Worm (Caenorhabditis elegans) whole organism, L4/young adult: ENCODE data around the gene F46B6.12.

Experiments
- W03F9.2 ChIP-seq: fragments of 150-350 bp; optimal IDR thresholded peaks from 2 replicates; lab custom pipeline; 2014; ENCODE audit warnings: missing biosample characterization, missing genetic modification characterization
- dao-5 ChIP-seq: sonication (generic microtip); optimal IDR thresholded peaks from 2 replicates; lab custom pipeline; 2016; ENCODE audit warnings: missing genotype, missing genetic modification characterization, moderate library complexity, missing compliant biosample characterization
- him-1 ChIP-seq: sonication (generic microtip); optimal IDR thresholded peaks from 2 replicates; lab custom pipeline; 2016; ENCODE audit warnings: missing genotype, missing genetic modification reagents, missing genetic modification characterization, missing compliant biosample characterization

F46B6.12 gene

DNA sequence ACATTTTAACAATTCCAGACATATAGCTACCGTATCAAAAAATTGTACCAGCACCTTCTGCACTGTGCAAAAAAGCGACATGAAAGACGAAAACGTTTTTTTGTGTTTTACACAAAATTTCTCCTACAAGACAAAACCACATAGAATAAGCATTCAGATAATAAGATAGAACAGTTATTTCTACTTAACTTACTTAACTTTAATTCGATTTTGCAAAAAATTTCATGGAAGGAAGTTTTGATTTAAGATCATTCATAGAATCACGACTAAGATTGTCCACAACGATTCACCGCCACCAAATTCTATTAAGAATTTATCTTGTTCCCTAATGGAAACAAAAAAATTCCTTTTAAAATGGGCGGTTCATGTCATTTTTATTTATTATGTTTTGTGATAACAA, 11.9 kb downstream of the F46B6.12 start:
- no peak for TF ChIP-seq dao-5 (tag; lab: Kevin White, UChicago)
- no peak for TF ChIP-seq him-1 (tag; lab: Kevin White, UChicago)
- no peak for TF ChIP-seq W03F9.2 (tag; lab: Kevin White, UChicago)

DNA sequence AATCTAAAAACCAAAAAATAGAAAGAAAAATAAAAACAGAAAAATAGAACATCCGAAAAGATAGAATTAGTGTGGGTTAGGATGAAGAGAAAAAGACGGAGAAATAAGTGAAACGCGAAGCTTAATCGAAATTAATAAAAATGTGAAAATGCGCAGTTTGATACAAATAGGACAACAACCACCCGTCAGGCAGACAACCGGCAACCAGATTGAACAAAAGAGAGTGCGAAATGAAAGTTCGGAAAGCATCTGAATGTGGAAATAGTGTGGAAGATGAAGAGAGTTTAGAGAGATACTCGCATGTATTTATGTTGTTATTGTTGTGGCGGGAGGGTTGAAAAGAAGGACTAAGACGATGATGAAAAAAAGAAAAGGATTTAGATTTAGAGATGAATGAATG, 17.2 kb downstream of the F46B6.12 start:
- TF ChIP-seq W03F9.2 (tag; lab: Kevin White, UChicago), result no peak
- no peak for TF ChIP-seq him-1 (tag; lab: Kevin White, UChicago)
- TF ChIP-seq dao-5 (tag; lab: Kevin White, UChicago), result no peak

DNA sequence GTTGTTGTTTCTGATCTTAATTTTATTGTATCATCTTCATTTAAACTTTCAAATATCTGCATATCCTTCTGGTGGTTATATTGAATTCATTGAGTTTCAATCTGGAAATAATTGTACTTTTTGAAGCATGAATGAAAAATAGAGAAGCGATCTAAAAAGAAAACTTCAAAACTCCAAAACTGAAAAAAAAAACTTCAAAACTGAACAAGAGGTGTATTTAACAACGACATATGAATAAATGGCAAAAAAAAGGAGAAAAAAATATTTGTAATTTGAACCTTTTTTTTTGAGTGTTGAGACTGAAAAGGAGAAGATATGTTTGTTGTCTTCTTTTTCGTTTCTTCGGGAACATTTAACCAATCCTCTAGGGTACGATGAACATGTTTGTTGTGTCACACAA, 17.8 kb downstream of the F46B6.12 start, which contains the start of gene F58E6.11:
TSS of gene F58E6.11 (minus strand) at position 101 of the 400 bp plus-strand sequence.
- TF ChIP-seq him-1 (tag; lab: Kevin White, UChicago) (no peak), W03F9.2 (tag; lab: Kevin White, UChicago) (no peak), dao-5 (tag; lab: Kevin White, UChicago) (no peak)

DNA sequence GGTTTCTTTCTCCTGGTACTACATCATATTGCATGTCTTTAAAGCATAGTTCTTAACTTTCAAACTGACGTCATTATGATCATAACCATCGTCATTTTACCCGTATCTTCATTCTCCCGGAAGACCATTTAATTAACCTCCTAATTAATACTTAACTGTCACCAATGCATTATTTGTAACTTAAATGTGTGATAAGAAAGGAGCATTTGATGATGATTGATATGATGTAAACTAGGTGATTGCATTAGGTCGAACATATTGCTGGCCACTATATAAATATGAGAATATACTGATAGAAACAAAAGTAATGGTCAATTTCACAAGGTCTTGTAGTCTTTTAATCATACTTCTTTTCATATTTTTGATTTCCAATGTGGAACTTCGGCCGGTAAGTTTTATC, 19.4 kb downstream of the F46B6.12 start, which contains the start of gene hrg-3:
TSS of gene hrg-3 (plus strand) at position 227 of the 400 bp plus-strand sequence.
- TF ChIP-seq him-1 (tag; lab: Kevin White, UChicago) (no peak), W03F9.2 (tag; lab: Kevin White, UChicago) (no peak), dao-5 (tag; lab: Kevin White, UChicago) (no peak)

DNA sequence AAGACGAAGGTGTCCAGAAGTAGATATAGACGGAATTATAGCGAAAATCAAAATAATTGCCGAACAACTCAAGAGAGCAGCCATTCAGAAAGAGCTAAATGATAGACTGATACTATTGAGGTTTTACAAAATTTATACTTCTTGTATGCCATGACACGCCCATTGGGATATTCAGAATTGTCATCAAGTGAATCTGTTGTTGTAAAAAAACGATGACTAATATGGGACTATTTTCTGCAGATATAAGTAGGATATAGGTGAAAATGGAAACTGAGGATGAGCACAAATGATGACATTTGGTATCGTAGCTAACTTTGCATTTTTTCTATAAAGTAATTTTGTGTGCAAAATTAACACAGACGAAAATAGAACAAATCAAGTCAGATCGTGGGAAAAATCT, 19.9 kb downstream of the F46B6.12 start, which contains the start of gene F58E6.8:
TSS of gene F58E6.8 (minus strand) at position 101 of the 400 bp plus-strand sequence.
- no peak for TF ChIP-seq W03F9.2 (tag; lab: Kevin White, UChicago)
- no peak for TF ChIP-seq him-1 (tag; lab: Kevin White, UChicago)
- no peak for TF ChIP-seq dao-5 (tag; lab: Kevin White, UChicago)

DNA sequence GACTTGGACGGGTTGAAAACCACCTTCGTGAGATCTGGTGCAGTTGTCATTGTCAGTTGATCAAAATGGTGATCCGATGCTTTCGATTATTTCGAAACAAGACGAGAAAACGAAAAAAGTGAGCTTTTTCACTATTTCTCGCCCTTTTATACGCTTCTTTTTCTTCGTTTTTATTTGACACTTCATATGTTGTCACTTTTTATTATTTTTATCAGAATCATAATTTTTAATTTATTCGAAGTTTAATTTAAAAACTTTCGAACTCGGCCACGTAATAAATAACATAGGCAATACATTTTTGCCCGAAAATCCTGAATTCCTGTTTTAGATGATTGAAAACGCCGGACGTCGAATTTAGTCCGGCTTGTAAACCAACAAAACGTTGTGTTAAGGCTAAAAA, 21.2 kb downstream of the F46B6.12 start, which contains the start of gene F58E6.5:
TSS of gene F58E6.5 (minus strand) at position 101 of the 400 bp plus-strand sequence.
- no peak for TF ChIP-seq him-1 (tag; lab: Kevin White, UChicago)
- no peak for TF ChIP-seq W03F9.2 (tag; lab: Kevin White, UChicago)
- TF ChIP-seq dao-5 (tag; lab: Kevin White, UChicago), result no peak

DNA sequence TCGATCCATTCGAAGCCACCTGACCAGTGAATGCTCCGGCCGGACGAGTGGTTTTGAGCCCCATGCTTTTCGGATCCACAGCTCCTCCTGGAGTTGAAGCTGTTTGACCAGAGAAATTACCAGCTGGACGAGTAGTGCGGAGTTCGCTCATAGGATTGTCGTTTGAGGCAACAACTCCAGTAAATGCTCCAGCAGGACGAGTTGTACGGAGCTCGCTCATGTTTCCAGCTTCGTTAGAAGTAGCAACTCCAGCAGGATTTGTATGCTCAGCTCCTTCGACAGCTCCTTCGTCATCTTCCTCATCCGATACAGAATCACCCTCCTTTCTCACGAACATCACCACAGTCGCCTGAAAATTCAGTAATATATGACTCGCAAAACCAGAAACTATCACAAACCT, 22.1 kb downstream of the F46B6.12 start:
- no peak for TF ChIP-seq him-1 (tag; lab: Kevin White, UChicago)
- no peak for TF ChIP-seq dao-5 (tag; lab: Kevin White, UChicago)
- no peak for TF ChIP-seq W03F9.2 (tag; lab: Kevin White, UChicago)

DNA sequence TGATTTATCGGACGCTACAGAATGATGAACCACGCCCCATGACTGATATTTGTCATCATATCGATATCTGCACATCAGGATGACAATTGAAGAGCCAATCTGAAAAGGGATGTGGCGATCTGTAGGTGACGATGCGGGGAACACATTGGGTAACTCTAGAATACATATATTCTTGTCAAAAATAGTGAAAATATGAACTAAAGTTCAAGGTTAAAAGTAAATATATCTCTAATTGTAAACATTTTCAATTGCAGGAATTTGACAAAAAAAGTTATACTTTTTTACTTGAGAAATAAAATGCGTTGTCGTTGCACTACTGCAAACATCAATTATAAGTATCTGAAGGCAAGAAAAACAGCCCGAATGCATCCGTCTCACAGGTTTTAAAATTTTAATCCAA, 22.7 kb downstream of the F46B6.12 start, which contains the start of gene F58E6.6:
TSS of gene F58E6.6 (minus strand) at position 101 of the 400 bp plus-strand sequence.
- no peak for TF ChIP-seq him-1 (tag; lab: Kevin White, UChicago)
- TF ChIP-seq W03F9.2 (tag; lab: Kevin White, UChicago), result no peak
- no peak for TF ChIP-seq dao-5 (tag; lab: Kevin White, UChicago)

DNA sequence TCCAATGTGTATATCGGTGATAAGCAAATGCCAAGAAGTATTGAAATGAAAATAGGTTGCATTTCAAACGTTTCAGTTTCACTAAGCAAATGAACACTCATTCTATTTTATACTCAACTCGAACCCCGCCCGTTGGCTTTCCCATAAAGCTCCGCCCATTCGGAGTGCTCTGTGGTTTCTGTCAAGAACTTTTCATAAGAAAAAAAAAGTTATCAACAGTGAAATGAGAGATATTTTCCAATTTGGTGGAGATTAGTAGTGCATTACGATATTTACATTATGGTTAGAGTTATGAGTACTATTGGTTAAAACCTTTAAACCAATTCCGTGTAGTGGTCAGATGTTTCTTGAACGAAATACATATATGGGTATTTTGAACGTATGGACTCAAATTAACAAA, 25.3 kb downstream of the F46B6.12 start, which contains the start of gene F58E6.4:
TSS of gene F58E6.4 (minus strand) at position 101 of the 400 bp plus-strand sequence.
- TF ChIP-seq him-1 (tag; lab: Kevin White, UChicago), result no peak
- no peak for TF ChIP-seq dao-5 (tag; lab: Kevin White, UChicago)
- no peak for TF ChIP-seq W03F9.2 (tag; lab: Kevin White, UChicago)

DNA sequence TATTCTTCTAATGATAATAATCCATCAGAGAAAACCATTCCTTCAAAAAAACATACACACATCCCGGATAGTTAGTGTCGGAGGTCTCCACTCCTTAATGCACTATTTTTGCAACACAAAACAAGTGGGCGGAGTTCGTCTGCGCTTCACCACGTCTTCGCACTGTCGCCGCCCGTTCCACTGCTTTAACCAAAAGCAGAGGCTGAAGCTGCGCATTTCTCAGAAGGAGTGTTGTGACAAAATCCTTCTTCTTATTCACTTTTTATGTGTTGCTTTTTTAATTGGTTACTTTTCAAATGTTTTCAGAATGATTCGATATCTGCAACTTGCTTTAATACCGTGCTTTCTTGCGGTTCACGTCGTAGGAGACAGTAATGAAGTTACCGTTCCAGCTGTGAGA, 30.7 kb downstream of the F46B6.12 start, which contains the start of gene F58E6.13:
TSS of gene F58E6.13 (plus strand) at position 301 of the 400 bp plus-strand sequence.
- TF ChIP-seq W03F9.2 (tag; lab: Kevin White, UChicago) (no peak), him-1 (tag; lab: Kevin White, UChicago) (no peak), dao-5 (tag; lab: Kevin White, UChicago) (no peak)

DNA sequence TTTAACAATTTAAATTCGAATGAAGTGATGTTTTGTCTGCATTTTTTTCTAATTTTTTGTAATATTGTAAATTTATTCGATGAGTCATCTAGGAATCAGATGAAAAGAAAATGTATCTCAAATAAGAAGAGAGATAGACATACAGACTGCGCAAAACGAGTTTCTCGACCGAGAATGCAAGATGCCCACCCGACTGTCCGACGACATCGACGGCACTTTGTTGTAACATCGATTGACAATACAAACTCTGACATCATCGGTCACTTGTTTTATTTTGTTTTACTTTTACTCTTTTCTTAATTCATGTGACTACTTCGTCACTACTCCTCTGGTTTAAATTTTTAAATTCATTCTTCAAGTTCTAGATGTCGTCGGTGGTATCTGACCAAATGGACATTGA, 34.8 kb downstream of the F46B6.12 start, which contains the start of gene sta-2:
TSS of gene sta-2 (plus strand) at position 349 of the 400 bp plus-strand sequence.
- TF ChIP-seq W03F9.2 (tag; lab: Kevin White, UChicago) (no peak), dao-5 (tag; lab: Kevin White, UChicago) (no peak), him-1 (tag; lab: Kevin White, UChicago) (no peak)

DNA sequence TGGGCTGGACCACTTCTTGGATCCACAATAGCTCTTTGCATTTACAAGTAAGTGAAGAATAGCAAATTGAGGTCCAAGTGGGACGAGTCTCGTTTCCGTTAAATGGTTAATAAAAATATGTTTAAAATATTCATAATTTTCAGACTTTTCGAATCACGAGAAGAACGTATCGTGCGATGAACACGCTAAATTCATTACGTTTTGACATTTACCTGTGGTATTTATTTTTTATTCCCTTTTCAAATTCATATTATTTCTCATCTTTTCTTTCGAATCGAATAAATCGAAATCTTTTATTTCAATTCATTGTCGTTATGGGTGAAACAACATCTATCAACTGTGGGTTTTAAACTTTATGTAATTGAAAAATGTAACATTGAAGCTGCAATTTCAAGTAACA, 36.2 kb downstream of the F46B6.12 start, which contains the start of gene marc-1:
TSS of gene marc-1 (plus strand) at position 301 of the 400 bp plus-strand sequence.
- no peak for TF ChIP-seq dao-5 (tag; lab: Kevin White, UChicago)
- TF ChIP-seq him-1 (tag; lab: Kevin White, UChicago), result no peak
- TF ChIP-seq W03F9.2 (tag; lab: Kevin White, UChicago), result no peak

DNA sequence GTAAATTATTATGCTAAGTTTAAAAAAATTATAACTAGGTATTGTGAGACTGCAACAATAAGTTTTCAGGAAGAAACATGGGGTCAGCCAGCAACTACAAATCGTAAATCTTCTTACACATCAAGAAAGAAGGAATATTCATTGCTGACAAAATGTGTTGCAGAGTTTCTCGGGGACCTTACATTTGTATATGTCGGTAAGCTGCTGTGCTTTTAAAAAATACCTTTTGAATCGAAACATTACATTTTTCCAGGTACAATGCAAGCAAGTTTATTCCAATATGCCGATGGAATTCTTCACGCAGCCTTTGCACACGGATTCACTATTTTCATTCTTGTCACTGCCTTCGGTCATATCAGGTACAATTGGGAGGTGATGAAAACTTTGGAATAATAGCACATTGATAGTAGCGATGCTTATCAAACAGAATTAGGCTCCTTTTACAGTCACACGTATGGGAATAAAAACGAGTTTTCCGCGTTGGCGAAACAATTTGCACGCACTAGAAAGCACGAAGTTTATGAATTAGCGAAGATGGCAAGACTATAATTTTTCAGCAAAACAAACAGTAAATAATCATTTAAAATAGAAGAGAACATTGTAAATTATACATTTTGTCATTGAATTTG, 37.4 kb downstream of the F46B6.12 start:
- TF ChIP-seq W03F9.2 (tag; lab: Kevin White, UChicago) (no peak), dao-5 (tag; lab: Kevin White, UChicago) (no peak), him-1 (tag; lab: Kevin White, UChicago) (no peak)
